Fruit fly (Drosophila melanogaster): ENCODE measurements around the gene cni.

Gene cni

DNA sequence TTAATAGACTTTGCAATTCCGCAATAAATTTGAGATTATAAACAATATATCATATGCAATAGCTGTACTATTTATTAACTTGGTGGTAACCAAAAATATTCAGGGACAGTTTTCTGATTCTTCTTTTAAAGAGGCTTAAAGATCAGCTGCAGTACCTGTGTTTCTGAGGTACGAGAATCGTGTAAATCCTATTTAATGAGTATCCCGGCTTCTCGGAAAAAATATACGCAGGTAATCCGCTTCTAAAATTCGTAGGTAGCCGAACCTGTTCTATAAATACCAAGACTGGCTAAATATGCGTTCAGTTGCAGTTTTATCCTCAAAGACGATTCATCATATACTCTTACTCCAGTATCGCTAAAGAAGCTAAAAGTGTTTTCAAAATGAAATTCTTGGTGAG, 19.1 kb upstream of the cni start, which contains the start of gene CG4440:
Gene CG4440, plus strand, starts transcription at position 301 of the 400 bp plus-strand sequence.
- TF ChIP-seq CG17806 (tag; optimal IDR thresholded peaks at IDR 0.05) (no peak), Pif1A (GFP tag; optimal IDR thresholded peaks at IDR 0.05) (no peak), CG34367 (tag; optimal IDR thresholded peaks at IDR 0.05) (no peak), gl (tag; optimal IDR thresholded peaks at IDR 0.05) (no peak), CG9948 (tag; optimal IDR thresholded peaks at IDR 0.05) (no peak), fd96Ca (GFP tag; IDR thresholded peaks at IDR 0.05) (no peak), D1 (tag; optimal IDR thresholded peaks at IDR 0.05) (no peak), CG4496 (GFP tag; IDR thresholded peaks at IDR 0.05) (no peak), CG15710 (tag; optimal IDR thresholded peaks at IDR 0.05) (no peak), CG8301 (tag; optimal IDR thresholded peaks at IDR 0.05) (no peak), Ets98B (GFP tag; IDR thresholded peaks at IDR 0.05) (no peak)

- TF ChIP-seq D1 (tag; optimal IDR thresholded peaks at IDR 0.05) (peak; percentile 71), CG32121 (GFP tag; IDR thresholded peaks at IDR 0.05) (peak; percentile 27; the same call in 1 of the 2 replicates), gl (tag; optimal IDR thresholded peaks at IDR 0.05) (no peak), CG9948 (tag; optimal IDR thresholded peaks at IDR 0.05) (no peak), CG4496 (GFP tag; IDR thresholded peaks at IDR 0.05) (no peak; the same call in 2 of the 3 replicates), EcR (GFP tag; optimal IDR thresholded peaks at IDR 0.05) (no peak), fd96Ca (GFP tag; IDR thresholded peaks at IDR 0.05) (no peak), CG14655 (GFP tag; optimal IDR thresholded peaks at IDR 0.05) (no peak), Snoo (tag; optimal IDR thresholded peaks at IDR 0.05) (peak; percentile 14)
These were observed 18.6 kb upstream of the cni start, which contains the start of gene mRpL4 for dm6 chr2L:16329102-16329520. mRpL4 (minus strand) TSS chr2L:16329132.

dm6 chr2L:16326892-16327291, 16.4 kb upstream of the cni start, which contains the start of gene CG4278:
CG4278 (plus strand) TSS chr2L:16327069.
- TF ChIP-seq D1 (tag; optimal IDR thresholded peaks at IDR 0.05) (peak; percentile 79), fd96Ca (GFP tag; IDR thresholded peaks at IDR 0.05) (no peak)

dm6 chr2L:16325515-16326257, 15.2 kb upstream of the cni start, which contains the start of gene cact:
cact (minus strand) TSS chr2L:16326207.
- peak; percentile 42 for TF ChIP-seq gl (tag; optimal IDR thresholded peaks at IDR 0.05)
- TF ChIP-seq CG8159 (tag; optimal IDR thresholded peaks at IDR 0.05): peak; percentile 90
- peak; percentile 84 for TF ChIP-seq Pif1B (GFP tag; optimal IDR thresholded peaks at IDR 0.05)
- TF ChIP-seq rn (GFP tag; IDR thresholded peaks at IDR 0.05): peak; percentile 83
- TF ChIP-seq CG8301 (tag; optimal IDR thresholded peaks at IDR 0.05): peak; percentile 84
- TF ChIP-seq CG10348 (GFP tag; IDR thresholded peaks at IDR 0.05): peak; percentile 59
- peak; percentile 91 for TF ChIP-seq CG17806 (tag; optimal IDR thresholded peaks at IDR 0.05)
- peak; percentile 92 for TF ChIP-seq Ets98B (GFP tag; IDR thresholded peaks at IDR 0.05)
- no peak for TF ChIP-seq CG13204 (GFP tag; optimal IDR thresholded peaks at IDR 0.05)
- TF ChIP-seq fd96Ca (GFP tag; IDR thresholded peaks at IDR 0.05): peak; percentile 81; the same call in 2 of the 3 replicates
- TF ChIP-seq EcR (GFP tag; optimal IDR thresholded peaks at IDR 0.05): peak; percentile 15
- TF ChIP-seq CG32121 (GFP tag; IDR thresholded peaks at IDR 0.05): peak; percentile 90
- peak; percentile 90 for TF ChIP-seq Pif1A (GFP tag; optimal IDR thresholded peaks at IDR 0.05)
- peak; percentile 87 for TF ChIP-seq CG9948 (tag; optimal IDR thresholded peaks at IDR 0.05)
- TF ChIP-seq CG12605 (GFP tag; IDR thresholded peaks at IDR 0.05): peak; percentile 79
- peak; percentile 87 for TF ChIP-seq Snoo (tag; optimal IDR thresholded peaks at IDR 0.05)
- TF ChIP-seq CG14655 (GFP tag; optimal IDR thresholded peaks at IDR 0.05): peak; percentile 88
- peak; percentile 79 for TF ChIP-seq CG34367 (tag; optimal IDR thresholded peaks at IDR 0.05)
- TF ChIP-seq CG4496 (GFP tag; IDR thresholded peaks at IDR 0.05): peak; percentile 91
- TF ChIP-seq D1 (tag; optimal IDR thresholded peaks at IDR 0.05): peak; percentile 34
- TF ChIP-seq CG15710 (tag; optimal IDR thresholded peaks at IDR 0.05): peak; percentile 84

DNA sequence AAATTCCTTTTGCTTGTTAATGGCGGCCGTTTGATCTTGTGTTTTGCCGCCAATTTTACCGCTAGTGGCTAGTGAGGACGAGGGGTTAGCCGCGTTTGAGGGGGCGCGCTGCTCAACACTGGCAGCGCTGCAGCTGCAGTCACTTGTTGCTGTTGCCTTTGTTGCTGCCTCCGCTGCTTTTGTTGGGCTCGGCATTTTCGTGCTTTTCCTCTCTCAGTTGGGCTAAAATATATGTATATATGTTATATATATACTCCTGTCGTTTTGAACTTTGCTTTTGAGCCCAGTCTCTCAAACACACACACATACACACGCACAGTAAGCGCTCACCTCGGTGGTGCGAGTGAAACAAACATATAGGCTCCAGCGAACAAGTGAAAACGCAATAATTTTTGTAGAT, 14.3 kb upstream of the cni start:
- peak; percentile 13 for TF ChIP-seq CG14655 (GFP tag; optimal IDR thresholded peaks at IDR 0.05)
- TF ChIP-seq CG8301 (tag; optimal IDR thresholded peaks at IDR 0.05): no peak
- TF ChIP-seq CG12605 (GFP tag; IDR thresholded peaks at IDR 0.05): peak; percentile 92
- peak; percentile 60 for TF ChIP-seq EcR (GFP tag; optimal IDR thresholded peaks at IDR 0.05)
- TF ChIP-seq rn (GFP tag; IDR thresholded peaks at IDR 0.05): no peak
- TF ChIP-seq fd96Ca (GFP tag; IDR thresholded peaks at IDR 0.05): peak; percentile 35; the same call in 1 of the 3 replicates
- no peak for TF ChIP-seq CG34367 (tag; optimal IDR thresholded peaks at IDR 0.05)
- TF ChIP-seq Snoo (tag; optimal IDR thresholded peaks at IDR 0.05): peak; percentile 10
- TF ChIP-seq CG32121 (GFP tag; IDR thresholded peaks at IDR 0.05): peak; percentile 32; the same call in 1 of the 2 replicates
- TF ChIP-seq CG17806 (tag; optimal IDR thresholded peaks at IDR 0.05): no peak
- TF ChIP-seq CG9948 (tag; optimal IDR thresholded peaks at IDR 0.05): no peak
- TF ChIP-seq Pif1B (GFP tag; optimal IDR thresholded peaks at IDR 0.05): peak; percentile 57
- peak; percentile 79 for TF ChIP-seq CG4496 (GFP tag; IDR thresholded peaks at IDR 0.05)
- TF ChIP-seq Pif1A (GFP tag; optimal IDR thresholded peaks at IDR 0.05): peak; percentile 36
- peak; percentile 78 for TF ChIP-seq CG13204 (GFP tag; optimal IDR thresholded peaks at IDR 0.05)
- peak; percentile 8 for TF ChIP-seq CG8159 (tag; optimal IDR thresholded peaks at IDR 0.05)
- no peak for TF ChIP-seq CG15710 (tag; optimal IDR thresholded peaks at IDR 0.05)
- TF ChIP-seq CG10348 (GFP tag; IDR thresholded peaks at IDR 0.05): no peak
- no peak for TF ChIP-seq gl (tag; optimal IDR thresholded peaks at IDR 0.05)
- no peak for TF ChIP-seq D1 (tag; optimal IDR thresholded peaks at IDR 0.05)
- peak; percentile 31; the same call in 1 of the 2 replicates for TF ChIP-seq Ets98B (GFP tag; IDR thresholded peaks at IDR 0.05)

dm6 chr2L:16323544-16323943, 13.0 kb upstream of the cni start:
- TF ChIP-seq CG17806 (tag; optimal IDR thresholded peaks at IDR 0.05) (no peak), CG8159 (tag; optimal IDR thresholded peaks at IDR 0.05) (no peak), rn (GFP tag; IDR thresholded peaks at IDR 0.05) (no peak), CG14655 (GFP tag; optimal IDR thresholded peaks at IDR 0.05) (no peak), D1 (tag; optimal IDR thresholded peaks at IDR 0.05) (no peak), Pif1B (GFP tag; optimal IDR thresholded peaks at IDR 0.05) (no peak), CG10348 (GFP tag; IDR thresholded peaks at IDR 0.05) (no peak), CG13204 (GFP tag; optimal IDR thresholded peaks at IDR 0.05) (no peak), Snoo (tag; optimal IDR thresholded peaks at IDR 0.05) (no peak), CG15710 (tag; optimal IDR thresholded peaks at IDR 0.05) (no peak), CG4496 (GFP tag; IDR thresholded peaks at IDR 0.05) (no peak), CG32121 (GFP tag; IDR thresholded peaks at IDR 0.05) (no peak), CG8301 (tag; optimal IDR thresholded peaks at IDR 0.05) (no peak), CG12605 (GFP tag; IDR thresholded peaks at IDR 0.05) (no peak), EcR (GFP tag; optimal IDR thresholded peaks at IDR 0.05) (no peak), CG34367 (tag; optimal IDR thresholded peaks at IDR 0.05) (no peak)

Measured in whole organism, pupa.